Worm (Caenorhabditis elegans): Measurements from ENCODE around the gene T22C8.4.

- TF ChIP-seq hlh-30 (tag; optimal IDR thresholded peaks at IDR 0.05; ENCODE audit: insufficient read depth) (no peak), aly-2 (tag; optimal IDR thresholded peaks at IDR 0.05) (no peak), nhr-25 (tag; optimal IDR thresholded peaks at IDR 0.05; ENCODE audit: borderline replicate concordance, insufficient read depth) (no peak), egl-43 (GFP tag; IDR thresholded peaks at IDR 0.05) (no peak), lin-13 (GFP tag; optimal IDR thresholded peaks at IDR 0.05) (no peak), madf-9 (GFP tag; conservative IDR thresholded peaks at IDR 0.05) (no peak)
Measured at ce11 chrII:8623396-8623795, at the start of gene T22C8.4.

Data from whole organism, L4 larva.